Fruit fly (Drosophila melanogaster) whole organism, embryonic: ENCODE measurements around the gene pck.
A peak's percentile ranks its signal among the peaks of the same experiment; 100 is the strongest.

Source experiments
- Asciz ChIP-seq: fragments of 200-800 bp; sonication (Bioruptor generic); optimal IDR thresholded peaks from 2 replicates; lab custom pipeline; 2017; ENCODE audit warnings: missing biosample characterization, mild to moderate bottlenecking, missing genetic modification characterization, missing genetic modification reagents
- CG10431 ChIP-seq: fragments of 200-800 bp; sonication (Bioruptor generic); optimal IDR thresholded peaks from 3 replicates; lab custom pipeline; 2018; ENCODE audit warnings: missing biosample characterization, mild to moderate bottlenecking, missing genetic modification characterization
- CG11560 ChIP-seq: fragments of 200-800 bp; sonication (Bioruptor generic); IDR thresholded peaks from 3 replicates; pipeline ENCODE4 v1.3.6; 2022; ENCODE audit warnings: missing biosample characterization, missing genetic modification characterization
- CG12659 ChIP-seq: fragments of 200-800 bp; sonication (Bioruptor generic); optimal IDR thresholded peaks from 3 replicates; lab custom pipeline; 2017; ENCODE audit warnings: mild to moderate bottlenecking, missing biosample characterization, missing genetic modification reagents, missing genetic modification characterization
- CG13123 ChIP-seq: fragments of 200-800 bp; sonication (Bioruptor generic); optimal IDR thresholded peaks from 2 replicates; lab custom pipeline; 2016; ENCODE audit warnings: missing biosample characterization, missing genetic modification characterization
- CG15479 ChIP-seq: fragments of 200-800 bp; sonication (Bioruptor generic); optimal IDR thresholded peaks from 3 replicates; lab custom pipeline; 2019; ENCODE audit warnings: missing biosample characterization, mild to moderate bottlenecking, missing genetic modification characterization, moderate library complexity
- CG16863 ChIP-seq: fragments of 200-800 bp; sonication (Bioruptor generic); optimal IDR thresholded peaks from 3 replicates; lab custom pipeline; 2016; ENCODE audit warnings: missing biosample characterization, missing genetic modification characterization
- CG17829 ChIP-seq: fragments of 200-800 bp; optimal IDR thresholded peaks from 2 replicates; lab custom pipeline; 2019; ENCODE audit warnings: missing biosample characterization, mild to moderate bottlenecking, missing genetic modification characterization, moderate library complexity
- CG1832 ChIP-seq: fragments of 200-800 bp; sonication (Bioruptor generic); optimal IDR thresholded peaks from 2 replicates; lab custom pipeline; 2017; ENCODE audit warnings: missing biosample characterization, mild to moderate bottlenecking, missing genetic modification characterization, inconsistent platforms
- CG2129 ChIP-seq: fragments of 200-800 bp; sonication (Bioruptor generic); IDR thresholded peaks from 2 replicates; pipeline ENCODE4 v1.3.6; 2022; ENCODE audit warnings: missing biosample characterization, missing genetic modification characterization; ENCODE audit not compliant: partially characterized antibody
- CG2202 ChIP-seq: fragments of 200-800 bp; sonication (Bioruptor generic); optimal IDR thresholded peaks from 2 replicates; lab custom pipeline; 2018; ENCODE audit warnings: missing biosample characterization, mild to moderate bottlenecking, missing genetic modification characterization
- CG30431 ChIP-seq: fragments of 200-800 bp; sonication (Bioruptor generic); optimal IDR thresholded peaks from 2 replicates; lab custom pipeline; 2017; ENCODE audit warnings: missing biosample characterization, missing genetic modification characterization
- CG3163 ChIP-seq: fragments of 200-800 bp; sonication (Bioruptor generic); optimal IDR thresholded peaks from 3 replicates; lab custom pipeline; 2016; ENCODE audit warnings: missing biosample characterization, missing genetic modification characterization
- CG33557 ChIP-seq: fragments of 200-800 bp; sonication (Bioruptor generic); optimal IDR thresholded peaks from 2 replicates; lab custom pipeline; 2019; ENCODE audit warnings: missing biosample characterization, mild to moderate bottlenecking, missing genetic modification characterization, moderate library complexity
- CG3407 ChIP-seq: fragments of 200-800 bp; sonication (Bioruptor generic); optimal IDR thresholded peaks from 2 replicates; lab custom pipeline; 2018; ENCODE audit warnings: missing biosample characterization, mild to moderate bottlenecking, missing genetic modification characterization
- CG3726 ChIP-seq: fragments of 200-800 bp; sonication (Bioruptor generic); IDR thresholded peaks from 3 replicates; pipeline ENCODE4, ENCODE4 v1.3.6; 2022; ENCODE audit warnings: missing biosample characterization, missing genetic modification characterization
- CG4730 ChIP-seq: fragments of 200-800 bp; sonication (Bioruptor generic); IDR thresholded peaks from 2 replicates; pipeline ENCODE4 v1.3.6; 2022; ENCODE audit warnings: missing biosample characterization, missing genetic modification characterization
- CG5953 ChIP-seq: fragments of 200-800 bp; sonication (Bioruptor generic); IDR thresholded peaks from 2 replicates; pipeline ENCODE4 v1.3.6; 2022; ENCODE audit warnings: missing biosample characterization, missing genetic modification characterization
- CG8290 ChIP-seq, 3 experiments: fragments of 200-800 bp; sonication (Bioruptor generic); optimal IDR thresholded peaks; 2 replicates each; lab custom pipeline; 2016 to 2019; ENCODE audit warnings: missing biosample characterization in 3 of 3, missing genetic modification characterization in 3 of 3, mild to moderate bottlenecking in 2 of 3, moderate library complexity in 1 of 3
- CG8359 ChIP-seq: fragments of 200-800 bp; sonication (Bioruptor generic); optimal IDR thresholded peaks from 2 replicates; lab custom pipeline; 2017; ENCODE audit warnings: missing biosample characterization, mild to moderate bottlenecking, missing genetic modification characterization, borderline replicate concordance
- Chrac-16 ChIP-seq: fragments of 200-800 bp; sonication (Bioruptor generic); optimal IDR thresholded peaks from 3 replicates; lab custom pipeline; 2016; ENCODE audit warnings: missing biosample characterization, missing genetic modification characterization
- D19A ChIP-seq: fragments of 200-800 bp; optimal IDR thresholded peaks from 3 replicates; lab custom pipeline; 2019; ENCODE audit warnings: missing biosample characterization, mild to moderate bottlenecking, missing genetic modification characterization, moderate library complexity
- Dip2 ChIP-seq: fragments of 200-800 bp; sonication (Bioruptor generic); IDR thresholded peaks from 2 replicates; pipeline ENCODE4 v1.3.6; 2022; ENCODE audit warnings: missing biosample characterization, missing genetic modification characterization
- Hr51 ChIP-seq, 2 experiments: fragments of 200-800 bp; sonication (Bioruptor generic); optimal IDR thresholded peaks; 2 replicates in 1 of 2; 3 replicates in 1 of 2; lab custom pipeline; 2016 to 2018; ENCODE audit warnings: missing biosample characterization in 2 of 2, missing genetic modification characterization in 2 of 2, mild to moderate bottlenecking in 1 of 2, moderate library complexity in 1 of 2
- Med ChIP-seq: fragments of 200-800 bp; sonication (Bioruptor generic); peaks from one replicate; lab custom pipeline; 2016; ENCODE audit warnings: missing biosample characterization, missing genetic modification characterization, mild to moderate bottlenecking, inconsistent platforms, moderate library complexity
- Nf-YC ChIP-seq: fragments of 200-800 bp; optimal IDR thresholded peaks from 3 replicates; lab custom pipeline; 2019; ENCODE audit warnings: missing biosample characterization, mild to moderate bottlenecking, missing genetic modification characterization, moderate library complexity
- Sin3A ChIP-seq: fragments of >200 bp; optimal IDR thresholded peaks from 2 replicates; lab custom pipeline; 2018
- Ssrp ChIP-seq: fragments of 200-800 bp; sonication (Bioruptor generic); optimal IDR thresholded peaks from 2 replicates; lab custom pipeline; 2018; ENCODE audit warnings: missing biosample characterization, mild to moderate bottlenecking, missing genetic modification characterization, moderate library complexity
- Tbp ChIP-seq: fragments of >200 bp; optimal IDR thresholded peaks from 2 replicates; lab custom pipeline; 2018; ENCODE audit warnings: missing biosample characterization, missing genetic modification characterization
- ash1 ChIP-seq: fragments of 200-800 bp; sonication (Bioruptor generic); optimal IDR thresholded peaks from 2 replicates; lab custom pipeline; 2018; ENCODE audit warnings: missing biosample characterization, mild to moderate bottlenecking, missing genetic modification characterization
- ato ChIP-seq: fragments of 200-800 bp; sonication (Bioruptor generic); IDR thresholded peaks from 2 replicates; pipeline ENCODE4 v1.3.6; 2022; ENCODE audit warnings: missing biosample characterization, missing genetic modification characterization; ENCODE audit not compliant: partially characterized antibody
- bbx ChIP-seq: fragments of 200-800 bp; sonication (Bioruptor generic); IDR thresholded peaks from 2 replicates; pipeline ENCODE4 v1.3.6; 2022; ENCODE audit warnings: missing biosample characterization, missing genetic modification characterization; ENCODE audit not compliant: partially characterized antibody
- chinmo ChIP-seq: fragments of 200-800 bp; sonication (Bioruptor generic); IDR thresholded peaks from 4 replicates; pipeline ENCODE4 v1.3.6; 2022; ENCODE audit warnings: missing biosample characterization, missing genetic modification characterization; ENCODE audit not compliant: partially characterized antibody
- danr ChIP-seq: fragments of 200-800 bp; sonication (Bioruptor generic); IDR thresholded peaks from 2 replicates; pipeline ENCODE4 v1.3.6; 2022; ENCODE audit warnings: missing biosample characterization, missing genetic modification characterization
- gsb ChIP-seq: fragments of 200-800 bp; sonication (Bioruptor generic); IDR thresholded peaks from 2 replicates; pipeline ENCODE4 v1.3.6; 2022; ENCODE audit warnings: missing biosample characterization, missing genetic modification characterization
- hth ChIP-seq: fragments of >200 bp; optimal IDR thresholded peaks from 2 replicates; lab custom pipeline; 2017; ENCODE audit warnings: inconsistent platforms
- kay ChIP-seq: fragments of 200-800 bp; sonication (Bioruptor generic); optimal IDR thresholded peaks from 2 replicates; lab custom pipeline; 2016; ENCODE audit warnings: missing biosample characterization, missing genetic modification characterization
- klu ChIP-seq: fragments of 200-800 bp; sonication (Bioruptor generic); IDR thresholded peaks from 2 replicates; pipeline ENCODE4 v1.3.6; 2022; ENCODE audit warnings: missing biosample characterization, missing genetic modification characterization
- mirr ChIP-seq: fragments of 200-800 bp; sonication (Bioruptor generic); optimal IDR thresholded peaks from 3 replicates; lab custom pipeline; 2018; ENCODE audit warnings: missing biosample characterization, mild to moderate bottlenecking, missing genetic modification characterization
- nmo ChIP-seq: fragments of 200-800 bp; sonication (Bioruptor generic); optimal IDR thresholded peaks from 2 replicates; lab custom pipeline; 2018; ENCODE audit warnings: missing biosample characterization, mild to moderate bottlenecking, missing genetic modification characterization, moderate library complexity
- pb ChIP-seq: fragments of 200-800 bp; sonication (Bioruptor generic); optimal IDR thresholded peaks from 3 replicates; lab custom pipeline; 2016; ENCODE audit warnings: missing biosample characterization, missing genetic modification characterization
- pnt ChIP-seq: fragments of 200-800 bp; sonication (Bioruptor generic); optimal IDR thresholded peaks from 3 replicates; lab custom pipeline; 2016; ENCODE audit warnings: missing biosample characterization, missing genetic modification characterization
- pum ChIP-seq: fragments of 200-800 bp; sonication (Bioruptor generic); optimal IDR thresholded peaks from 2 replicates; lab custom pipeline; 2016; ENCODE audit warnings: missing biosample characterization, missing genetic modification characterization
- sd ChIP-seq: fragments of 200-800 bp; sonication (Bioruptor generic); optimal IDR thresholded peaks from 3 replicates; lab custom pipeline; 2018; ENCODE audit warnings: missing biosample characterization, mild to moderate bottlenecking, missing genetic modification characterization, moderate library complexity
- sens-2 ChIP-seq: fragments of 200-800 bp; sonication (Bioruptor generic); IDR thresholded peaks from 2 replicates; pipeline ENCODE4 v1.3.6; 2022; ENCODE audit warnings: missing biosample characterization, missing genetic modification characterization
- slp2 ChIP-seq: fragments of 200-800 bp; sonication (Bioruptor generic); optimal IDR thresholded peaks from 2 replicates; lab custom pipeline; 2016; ENCODE audit warnings: missing biosample characterization, missing genetic modification characterization
- so ChIP-seq: fragments of 200-800 bp; sonication (Bioruptor generic); IDR thresholded peaks from 3 replicates; pipeline ENCODE4 v1.3.6; 2022; ENCODE audit warnings: missing biosample characterization, missing genetic modification characterization
- stc ChIP-seq: fragments of 200-800 bp; sonication (Bioruptor generic); IDR thresholded peaks from 2 replicates; pipeline ENCODE4 v1.3.6; 2022; ENCODE audit warnings: missing biosample characterization, missing genetic modification characterization
- toy ChIP-seq: fragments of 200-800 bp; sonication (Bioruptor generic); IDR thresholded peaks from 2 replicates; pipeline ENCODE4 v1.3.6; 2022; ENCODE audit warnings: missing biosample characterization, missing genetic modification characterization
- wor ChIP-seq: fragments of 200-800 bp; sonication (Bioruptor generic); IDR thresholded peaks from 2 replicates; pipeline ENCODE4 v1.3.6; 2022; ENCODE audit warnings: missing biosample characterization, missing genetic modification characterization

pck gene

dm6 chrX:1478276-1479122, 8.0 kb downstream of the pck start, which contains the start of gene rush (continued):
- TF ChIP-seq nmo (GFP tag; lab: Kevin White, UChicago) (peak; percentile 5), hth (lab: Kevin White, UChicago) (no peak), slp2 (GFP tag; lab: Kevin White, UChicago) (peak; percentile 16), mirr (no peak), CG4730 (GFP tag; lab: Robert Waterston, UW) (no peak), CG3163 (GFP tag; lab: Kevin White, UChicago) (peak; percentile 19), pb (GFP tag; lab: Kevin White, UChicago) (no peak), CG17829 (peak; percentile 49), danr (no peak), pnt (GFP tag; lab: Kevin White, UChicago) (peak; percentile 24), ato (GFP tag; lab: Robert Waterston, UW) (no peak), CG16863 (GFP tag; lab: Kevin White, UChicago) (no peak), CG3407 (GFP tag; lab: Kevin White, UChicago) (no peak), CG12659 (GFP tag; lab: Kevin White, UChicago) (peak; percentile 58), CG30431 (no peak), CG5953 (GFP tag; lab: Robert Waterston, UW) (no peak), CG33557 (GFP tag; lab: Kevin White, UChicago) (no peak), Sin3A (lab: Kevin White, UChicago) (peak; percentile 58), CG13123 (GFP tag; lab: Kevin White, UChicago) (no peak), CG1832 (peak; percentile 73), sens-2 (GFP tag; lab: Robert Waterston, UW) (no peak), Dip2 (no peak), bbx (GFP tag; lab: Robert Waterston, UW) (no peak), Med (GFP tag; lab: Kevin White, UChicago) (peak; percentile 92), sd (tag; lab: Kevin White, UChicago) (no peak), CG8359 (no peak), CG3726 (GFP tag; lab: Robert Waterston, UW) (no peak), stc (GFP tag; lab: Robert Waterston, UW) (no peak), CG8290 (GFP tag; optimal IDR thresholded peaks at IDR 0.05; lab: Kevin White, UChicago) (no peak), CG8290 (tag; optimal IDR thresholded peaks at IDR 0.05; lab: Kevin White, UChicago) (peak in 1 of 2 experiments; percentile 72), so (GFP tag; lab: Robert Waterston, UW) (no peak), kay (peak; percentile 83), klu (GFP tag; lab: Robert Waterston, UW) (no peak), D19A (no peak), pum (GFP tag; lab: Kevin White, UChicago) (peak; percentile 11), Ssrp (tag; lab: Kevin White, UChicago) (no peak), Asciz (no peak), wor (GFP tag; lab: Robert Waterston, UW) (no peak), chinmo (GFP tag; lab: Robert Waterston, UW) (no peak), CG2202 (tag; lab: Kevin White, UChicago) (no peak), CG10431 (GFP tag; lab: Kevin White, UChicago) (no peak), ash1 (no peak), CG15479 (GFP tag; lab: Kevin White, UChicago) (no peak), CG11560 (tag; lab: Robert Waterston, UW) (no peak), Nf-YC (tag; lab: Kevin White, UChicago) (no peak), gsb (GFP tag; lab: Robert Waterston, UW) (no peak), Chrac-16 (GFP tag; lab: Kevin White, UChicago) (no peak), CG2129 (no peak), Hr51 (GFP tag; optimal IDR thresholded peaks at IDR 0.05; lab: Kevin White, UChicago) (no peak), toy (GFP tag; lab: Robert Waterston, UW) (no peak), Tbp (no peak)
